Fruit fly (Drosophila melanogaster) whole organism, prepupa: ENCODE data around the gene CG34310.

ENCODE experiments used
- Blimp-1 ChIP-seq: fragments of 200-800 bp; sonication (Bioruptor generic); optimal IDR thresholded peaks from 3 replicates; lab custom pipeline; 2017; ENCODE audit warnings: missing biosample characterization, missing genetic modification characterization, mild to moderate bottlenecking, moderate library complexity, missing genetic modification reagents
- CG10631 ChIP-seq: fragments of 200-800 bp; sonication (Bioruptor generic); optimal IDR thresholded peaks from 2 replicates; lab custom pipeline; 2016; ENCODE audit warnings: missing biosample characterization, missing genetic modification characterization
- CG16779 ChIP-seq: fragments of 200-800 bp; sonication (Bioruptor generic); optimal IDR thresholded peaks from 3 replicates; lab custom pipeline; 2017; ENCODE audit warnings: missing biosample characterization, mild to moderate bottlenecking, missing genetic modification characterization
- CG6163 ChIP-seq: fragments of 200-800 bp; sonication (Bioruptor generic); IDR thresholded peaks from 3 replicates; pipeline ENCODE4 v1.3.6; 2022; ENCODE audit warnings: missing biosample characterization, missing genetic modification characterization
- CG6854 ChIP-seq: fragments of 200-800 bp; sonication (Bioruptor generic); optimal IDR thresholded peaks from 2 replicates; lab custom pipeline; 2017; ENCODE audit warnings: missing biosample characterization, mild to moderate bottlenecking, missing genetic modification characterization
- Lpt ChIP-seq: fragments of 200-800 bp; sonication (Bioruptor generic); optimal IDR thresholded peaks from 3 replicates; lab custom pipeline; 2016; ENCODE audit warnings: missing biosample characterization, missing genetic modification characterization
- dsx ChIP-seq: fragments of 200-800 bp; optimal IDR thresholded peaks from 3 replicates; lab custom pipeline; 2019; ENCODE audit warnings: missing biosample characterization, mild to moderate bottlenecking, missing genetic modification characterization, moderate library complexity; ENCODE audit not compliant: poor library complexity, severe bottlenecking
- fd85E ChIP-seq: fragments of 200-800 bp; sonication (Bioruptor generic); optimal IDR thresholded peaks from 3 replicates; lab custom pipeline; 2016; ENCODE audit warnings: missing biosample characterization, missing genetic modification characterization

- no peak for TF ChIP-seq dsx (GFP tag; lab: Kevin White, UChicago)
- no peak for TF ChIP-seq Blimp-1 (GFP tag; lab: Kevin White, UChicago)
- no peak for TF ChIP-seq CG10631 (GFP tag; lab: Kevin White, UChicago)
- TF ChIP-seq CG16779 (tag; lab: Kevin White, UChicago): no peak
- TF ChIP-seq fd85E: no peak
- TF ChIP-seq Lpt: no peak
- no peak for TF ChIP-seq CG6854 (GFP tag; lab: Kevin White, UChicago)
- TF ChIP-seq CG6163 (GFP tag; lab: Robert Waterston, UW): no peak
These were observed 53.5 kb downstream of the CG34310 start for dm6 chr2L:6716921-6717320.
